Worm (Caenorhabditis elegans): ENCODE results near the gene F26F2.13.

The F26F2.13 gene

ce11 chrV:20603014-20603413, 38.9 kb downstream of the F26F2.13 start, which contains the start of gene ttr-11:
TSS of gene ttr-11 (plus strand) at chrV:20603314.
- TF ChIP-seq ztf-4 (tag; optimal IDR thresholded peaks at IDR 0.05), result no peak
- TF ChIP-seq fos-1 (tag; optimal IDR thresholded peaks at IDR 0.05), result no peak
- no peak for TF ChIP-seq ztf-11 (tag; optimal IDR thresholded peaks at IDR 0.05)
- no peak for TF ChIP-seq lin-39 (tag; optimal IDR thresholded peaks at IDR 0.05)
- TF ChIP-seq crh-2 (tag; optimal IDR thresholded peaks at IDR 0.05), result no peak

- TF ChIP-seq ceh-16 (tag; optimal IDR thresholded peaks at IDR 0.05) (no peak), elt-3 (tag; optimal IDR thresholded peaks at IDR 0.05) (no peak), blmp-1 (tag; optimal IDR thresholded peaks at IDR 0.05; ENCODE audit: insufficient read depth) (no peak), zag-1 (tag; optimal IDR thresholded peaks at IDR 0.05) (no peak), nhr-12 (tag; optimal IDR thresholded peaks at IDR 0.05) (no peak), mbf-1 (tag; optimal IDR thresholded peaks at IDR 0.05) (no peak), nhr-6 (tag; optimal IDR thresholded peaks at IDR 0.05) (no peak), dmd-4 (tag; optimal IDR thresholded peaks at IDR 0.05) (no peak), crh-2 (tag; optimal IDR thresholded peaks at IDR 0.05) (no peak), unc-55 (GFP tag; optimal IDR thresholded peaks at IDR 0.05) (no peak)
Measured at ce11 chrV:20604606-20605155, 40.5 kb downstream of the F26F2.13 start, which contains the start of gene ttr-57. TSS of gene ttr-57 (plus strand) at chrV:20605105.

DNA sequence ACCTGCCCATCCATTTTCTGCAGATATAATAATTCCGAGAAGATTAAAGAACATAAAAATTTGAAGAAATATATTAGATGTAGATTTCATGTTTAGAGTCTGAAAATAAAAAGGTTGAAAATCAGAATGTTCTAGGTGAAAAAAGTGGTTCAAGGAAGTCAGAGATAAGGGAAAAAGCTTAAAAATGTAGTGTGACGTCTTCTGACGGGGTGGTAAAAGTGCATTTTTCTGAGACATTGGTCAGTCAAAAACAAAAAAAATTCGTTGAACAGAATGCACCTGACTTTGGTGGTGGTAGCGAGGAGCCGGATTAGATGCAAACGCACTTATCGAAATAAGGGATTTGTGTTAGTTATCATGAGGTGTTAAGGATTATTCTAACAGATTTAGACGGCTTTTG, 42.5 kb downstream of the F26F2.13 start, which contains the start of gene F46B3.23:
Gene F46B3.23, minus strand, starts transcription at position 101 of the 400 bp plus-strand sequence.
- TF ChIP-seq gmeb-1 (tag; optimal IDR thresholded peaks at IDR 0.05) (no peak), alr-1 (tag; optimal IDR thresholded peaks at IDR 0.05) (no peak), mbf-1 (tag; optimal IDR thresholded peaks at IDR 0.05) (no peak), nhr-237 (tag; optimal IDR thresholded peaks at IDR 0.05) (no peak), unc-55 (GFP tag; optimal IDR thresholded peaks at IDR 0.05) (no peak), aly-2 (tag; optimal IDR thresholded peaks at IDR 0.05) (no peak), ztf-1 (GFP tag; conservative IDR thresholded peaks at IDR 0.05) (no peak), ztf-11 (tag; optimal IDR thresholded peaks at IDR 0.05) (no peak), crh-2 (tag; optimal IDR thresholded peaks at IDR 0.05) (no peak), zag-1 (tag; optimal IDR thresholded peaks at IDR 0.05) (no peak), lin-39 (tag; optimal IDR thresholded peaks at IDR 0.05) (no peak), ceh-82 (tag; optimal IDR thresholded peaks at IDR 0.05) (no peak), unc-62 (GFP tag; optimal IDR thresholded peaks at IDR 0.05) (no peak)

- TF ChIP-seq aly-2 (tag; optimal IDR thresholded peaks at IDR 0.05), result no peak
- no peak for TF ChIP-seq peb-1 (tag; optimal IDR thresholded peaks at IDR 0.05)
- TF ChIP-seq lin-13 (GFP tag; optimal IDR thresholded peaks at IDR 0.05), result no peak
- no peak for TF ChIP-seq nhr-6 (tag; optimal IDR thresholded peaks at IDR 0.05)
- no peak for TF ChIP-seq snpc-4 (tag; optimal IDR thresholded peaks at IDR 0.05)
- no peak for TF ChIP-seq skn-1 (tag; optimal IDR thresholded peaks at IDR 0.05)
Measured at ce11 chrV:20608688-20609087, 44.5 kb downstream of the F26F2.13 start, which contains the start of gene ttr-12. TSS of gene ttr-12 (minus strand) at chrV:20608788.

DNA sequence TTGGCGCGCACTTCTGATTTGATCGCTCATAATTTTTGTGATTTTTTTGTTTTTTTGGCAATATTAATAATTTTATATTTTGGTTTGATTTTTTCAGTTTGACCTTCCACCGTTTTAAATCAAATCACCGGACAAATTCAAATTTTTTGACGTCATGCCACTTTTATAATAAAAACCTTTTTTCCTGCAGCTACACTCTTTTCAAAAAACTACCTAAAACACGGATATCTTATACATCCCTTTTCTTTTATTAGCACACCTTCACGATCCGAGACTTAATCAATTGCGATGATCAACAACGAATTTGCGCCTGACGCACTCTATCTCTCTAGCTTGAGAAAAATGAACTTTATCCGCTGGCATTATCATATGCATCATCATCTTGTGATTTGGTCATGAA, 45.3 kb downstream of the F26F2.13 start, which contains the start of gene grd-2:
Gene grd-2, plus strand, starts transcription at position 301 of the 400 bp plus-strand sequence.
- no peak for TF ChIP-seq unc-62 (GFP tag; optimal IDR thresholded peaks at IDR 0.05)
- no peak for TF ChIP-seq fos-1 (tag; optimal IDR thresholded peaks at IDR 0.05)
- no peak for TF ChIP-seq ztf-4 (tag; optimal IDR thresholded peaks at IDR 0.05)
- TF ChIP-seq crh-2 (tag; optimal IDR thresholded peaks at IDR 0.05), result no peak
- no peak for TF ChIP-seq ZK546.5 (tag; optimal IDR thresholded peaks at IDR 0.05)
- TF ChIP-seq zag-1 (tag; optimal IDR thresholded peaks at IDR 0.05), result no peak
- no peak for TF ChIP-seq dmd-4 (tag; optimal IDR thresholded peaks at IDR 0.05)

Data from whole organism, L2 larva.